Worm (Caenorhabditis elegans) whole organism, L3 larva: Measurements from ENCODE around the gene sart-3.

Experiments
- ceh-82 ChIP-seq: fragments of 150-350 bp; optimal IDR thresholded peaks from 2 replicates; lab custom pipeline; 2014; ENCODE audit warnings: missing biosample characterization, missing genetic modification characterization
- daf-12 ChIP-seq: fragments of 150-350 bp; optimal IDR thresholded peaks from 2 replicates; lab custom pipeline; 2014; ENCODE audit warnings: missing biosample characterization, missing genetic modification reagents, missing genetic modification characterization
- elt-3 ChIP-seq, 3 experiments: fragments of 150-350 bp in 1 of 3; sonication (generic microtip) in 2 of 3; optimal IDR thresholded peaks; 2 replicates in 2 of 3; 4 replicates in 1 of 3; lab custom pipeline; 2014 to 2017; ENCODE audit warnings: missing biosample characterization in 3 of 3, missing genetic modification characterization in 3 of 3
- hmg-11 ChIP-seq: sonication (generic microtip); optimal IDR thresholded peaks from 2 replicates; lab custom pipeline; 2016; ENCODE audit warnings: missing genetic modification characterization, missing compliant biosample characterization
- jun-1 ChIP-seq: fragments of 150-350 bp; optimal IDR thresholded peaks from 2 replicates; lab custom pipeline; 2014; ENCODE audit warnings: missing biosample characterization, missing genetic modification reagents, missing genetic modification characterization
- nhr-237 ChIP-seq: fragments of 150-350 bp; optimal IDR thresholded peaks from 2 replicates; lab custom pipeline; 2014; ENCODE audit warnings: missing biosample characterization, missing genetic modification characterization
- nhr-25 ChIP-seq: sonication (generic microtip); optimal IDR thresholded peaks from 2 replicates; lab custom pipeline; 2017; ENCODE audit warnings: missing biosample characterization, missing genetic modification characterization
- skn-1 ChIP-seq: fragments of 150-350 bp; optimal IDR thresholded peaks from 2 replicates; lab custom pipeline; 2014; ENCODE audit warnings: missing biosample characterization, missing genetic modification characterization
- snpc-4 ChIP-seq: fragments of 150-350 bp; optimal IDR thresholded peaks from 2 replicates; lab custom pipeline; 2014; ENCODE audit warnings: missing biosample characterization, missing genetic modification characterization
- unc-62 ChIP-seq: fragments of 150-350 bp; sonication (generic microtip); optimal IDR thresholded peaks from 4 replicates; lab custom pipeline; 2014; ENCODE audit warnings: missing biosample characterization, missing genetic modification reagents, missing genetic modification characterization
- zag-1 ChIP-seq: fragments of 150-350 bp; optimal IDR thresholded peaks from 2 replicates; lab custom pipeline; 2014; ENCODE audit warnings: missing biosample characterization, missing genetic modification characterization

ce11 chrIV:11329269-11329668, 3.5 kb downstream of the sart-3 start, which contains the start of gene leo-1:
- TF ChIP-seq ceh-82 (no peak), nhr-25 (tag; lab: Kevin White, UChicago) (no peak), skn-1 (tag; lab: Kevin White, UChicago) (no peak), unc-62 (GFP tag; lab: Kevin White, UChicago) (no peak), daf-12 (tag; lab: Kevin White, UChicago) (no peak), jun-1 (tag; lab: Kevin White, UChicago) (no peak), zag-1 (no peak), elt-3 (tag; optimal IDR thresholded peaks at IDR 0.05; lab: Kevin White, UChicago) (no peak), hmg-11 (tag; lab: Kevin White, UChicago) (no peak), snpc-4 (no peak), nhr-237 (tag; lab: Kevin White, UChicago) (no peak)
